Worm (Caenorhabditis elegans): ENCODE measurements around the gene swt-3.

DNA sequence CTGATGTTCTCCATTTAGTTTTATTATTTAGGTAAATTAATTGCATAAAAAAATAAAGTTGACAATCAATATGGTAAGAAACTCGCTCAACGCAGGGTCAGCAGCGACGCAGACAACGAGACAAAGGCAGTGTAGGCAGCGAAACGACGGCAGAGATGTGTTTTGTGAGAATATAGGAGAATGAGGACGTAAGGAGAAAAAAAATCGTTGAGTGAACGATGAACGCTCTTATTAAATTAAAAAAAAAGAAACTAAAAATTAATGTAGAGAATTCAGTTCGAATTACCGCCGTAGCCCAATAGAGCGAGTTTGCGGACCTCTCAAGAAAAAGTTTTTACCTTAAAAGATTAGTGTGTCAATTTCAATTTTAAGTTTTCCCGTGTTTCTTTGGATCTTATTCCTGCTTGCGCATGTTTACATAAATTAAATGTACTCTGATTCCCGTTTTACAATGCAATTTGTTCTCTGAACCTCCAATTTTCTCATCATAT lies 12.3 kb downstream of the swt-3 start, which contains the start of gene T25B9.8:
- no peak for TF ChIP-seq nhr-10 (tag; optimal IDR thresholded peaks at IDR 0.05)
- TF ChIP-seq ZK546.5 (tag; optimal IDR thresholded peaks at IDR 0.05) = no peak
- no peak for TF ChIP-seq lin-13 (GFP tag; optimal IDR thresholded peaks at IDR 0.05)

Data from whole organism, L2 larva.